Fruit fly (Drosophila melanogaster) whole organism, pupa: ENCODE measurements around the gene PpD3.
A peak's percentile ranks its signal among the peaks of the same experiment; 100 is the strongest.

ENCODE experiments used
- CG10348 ChIP-seq: fragments of 200-800 bp; sonication (Bioruptor generic); IDR thresholded peaks from 2 replicates; pipeline ENCODE4 v1.3.6; 2022; ENCODE audit warnings: missing biosample characterization, missing genetic modification characterization
- CG12605 ChIP-seq: fragments of 200-800 bp; sonication (Bioruptor generic); IDR thresholded peaks from 2 replicates; pipeline ENCODE4 v1.3.6; 2022; ENCODE audit warnings: missing biosample characterization, missing genetic modification characterization
- CG13204 ChIP-seq: fragments of 200-800 bp; sonication (Bioruptor generic); optimal IDR thresholded peaks from 2 replicates; lab custom pipeline; 2018; ENCODE audit warnings: missing biosample characterization, mild to moderate bottlenecking, missing genetic modification characterization, moderate library complexity
- CG14655 ChIP-seq: fragments of 200-800 bp; sonication (Bioruptor generic); optimal IDR thresholded peaks from 3 replicates; lab custom pipeline; 2017; ENCODE audit warnings: mild to moderate bottlenecking, missing biosample characterization, missing genetic modification reagents, missing genetic modification characterization
- CG15710 ChIP-seq: fragments of 200-800 bp; sonication (Bioruptor generic); optimal IDR thresholded peaks from 2 replicates; lab custom pipeline; 2018; ENCODE audit warnings: missing biosample characterization, mild to moderate bottlenecking, missing genetic modification characterization, moderate library complexity
- CG17806 ChIP-seq: fragments of 200-800 bp; sonication (Bioruptor generic); optimal IDR thresholded peaks from 2 replicates; lab custom pipeline; 2018; ENCODE audit warnings: missing biosample characterization, mild to moderate bottlenecking, missing genetic modification characterization, moderate library complexity
- CG32121 ChIP-seq: fragments of 200-800 bp; sonication (Bioruptor generic); IDR thresholded peaks from 2 replicates; pipeline ENCODE4 v1.3.6; 2022; ENCODE audit warnings: missing biosample characterization, missing genetic modification characterization
- CG34367 ChIP-seq: fragments of 200-800 bp; sonication (Bioruptor generic); optimal IDR thresholded peaks from 2 replicates; lab custom pipeline; 2018; ENCODE audit warnings: missing biosample characterization, mild to moderate bottlenecking, missing genetic modification characterization
- CG4496 ChIP-seq: fragments of 200-800 bp; sonication (Bioruptor generic); IDR thresholded peaks from 3 replicates; pipeline ENCODE4 v1.3.6; 2022; ENCODE audit warnings: missing biosample characterization, missing genetic modification characterization
- CG8159 ChIP-seq: fragments of 200-800 bp; sonication (Bioruptor generic); optimal IDR thresholded peaks from 3 replicates; lab custom pipeline; 2018; ENCODE audit warnings: missing biosample characterization, mild to moderate bottlenecking, missing genetic modification characterization, moderate library complexity
- CG8301 ChIP-seq: fragments of 200-800 bp; sonication (Bioruptor generic); optimal IDR thresholded peaks from 2 replicates; lab custom pipeline; 2018; ENCODE audit warnings: missing biosample characterization, mild to moderate bottlenecking, missing genetic modification characterization
- CG9948 ChIP-seq: fragments of 200-800 bp; sonication (Bioruptor generic); optimal IDR thresholded peaks from 2 replicates; lab custom pipeline; 2018; ENCODE audit warnings: missing biosample characterization, mild to moderate bottlenecking, missing genetic modification characterization, moderate library complexity
- D1 ChIP-seq: fragments of 200-800 bp; sonication (Bioruptor generic); optimal IDR thresholded peaks from 2 replicates; lab custom pipeline; 2018; ENCODE audit warnings: missing biosample characterization, mild to moderate bottlenecking, missing genetic modification characterization, moderate library complexity
- EcR ChIP-seq: fragments of 200-800 bp; sonication (Bioruptor generic); optimal IDR thresholded peaks from 3 replicates; lab custom pipeline; 2019; ENCODE audit warnings: missing biosample characterization, missing genetic modification characterization, mild to moderate bottlenecking, moderate library complexity, missing genetic modification reagents
- Ets98B ChIP-seq: fragments of 200-800 bp; sonication (Bioruptor generic); IDR thresholded peaks from 2 replicates; pipeline ENCODE4 v1.3.6; 2022; ENCODE audit warnings: missing biosample characterization, missing genetic modification characterization
- Pif1A ChIP-seq: fragments of 200-800 bp; sonication (Bioruptor generic); optimal IDR thresholded peaks from 3 replicates; lab custom pipeline; 2016; ENCODE audit warnings: missing biosample characterization, missing genetic modification characterization
- Pif1B ChIP-seq: fragments of 200-800 bp; sonication (Bioruptor generic); optimal IDR thresholded peaks from 3 replicates; lab custom pipeline; 2016; ENCODE audit warnings: missing biosample characterization, missing genetic modification characterization
- Snoo ChIP-seq: fragments of 200-800 bp; sonication (Bioruptor generic); optimal IDR thresholded peaks from 3 replicates; lab custom pipeline; 2017; ENCODE audit warnings: missing biosample characterization, mild to moderate bottlenecking, missing genetic modification characterization, inconsistent platforms
- fd96Ca ChIP-seq: fragments of 200-800 bp; sonication (Bioruptor generic); IDR thresholded peaks from 3 replicates; pipeline ENCODE4 v1.3.6; 2022; ENCODE audit warnings: missing biosample characterization, missing genetic modification characterization
- gl ChIP-seq: fragments of 200-800 bp; sonication (Bioruptor generic); optimal IDR thresholded peaks from 2 replicates; lab custom pipeline; 2018; ENCODE audit warnings: missing biosample characterization, mild to moderate bottlenecking, missing genetic modification characterization
- rn ChIP-seq: fragments of 200-800 bp; sonication (Bioruptor generic); IDR thresholded peaks from 2 replicates; pipeline ENCODE4 v1.3.6; 2022; ENCODE audit warnings: missing biosample characterization, missing genetic modification characterization

Gene PpD3

DNA sequence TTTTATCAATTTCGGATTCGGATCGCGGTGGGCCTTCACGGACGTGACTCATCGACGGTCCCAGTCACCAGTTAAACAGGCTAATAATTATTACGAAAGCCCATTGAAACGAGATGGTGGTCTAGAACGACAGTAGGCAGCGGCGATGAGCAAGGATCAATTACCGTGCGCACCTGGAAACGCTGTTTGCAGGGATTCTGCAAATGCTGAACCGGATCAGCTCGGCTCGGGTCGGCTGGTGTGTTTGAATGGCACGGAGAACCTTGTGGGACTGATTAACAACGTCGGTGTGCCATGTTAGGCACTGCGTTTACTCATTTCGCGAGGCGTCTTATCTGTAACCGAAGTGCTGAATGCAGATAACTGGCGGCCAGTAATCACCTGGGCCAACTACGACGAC is 26.5 kb downstream of the PpD3 start, which contains the start of gene Whamy:
Whamy (minus strand) TSS at position 273 of the 400 bp plus-strand sequence.
- TF ChIP-seq CG17806 (tag; lab: Kevin White, UChicago): no peak
- TF ChIP-seq CG13204 (GFP tag; lab: Kevin White, UChicago): no peak
- no peak for TF ChIP-seq CG10348
- no peak for TF ChIP-seq Pif1B
- no peak for TF ChIP-seq CG34367 (tag; lab: Kevin White, UChicago)

DNA sequence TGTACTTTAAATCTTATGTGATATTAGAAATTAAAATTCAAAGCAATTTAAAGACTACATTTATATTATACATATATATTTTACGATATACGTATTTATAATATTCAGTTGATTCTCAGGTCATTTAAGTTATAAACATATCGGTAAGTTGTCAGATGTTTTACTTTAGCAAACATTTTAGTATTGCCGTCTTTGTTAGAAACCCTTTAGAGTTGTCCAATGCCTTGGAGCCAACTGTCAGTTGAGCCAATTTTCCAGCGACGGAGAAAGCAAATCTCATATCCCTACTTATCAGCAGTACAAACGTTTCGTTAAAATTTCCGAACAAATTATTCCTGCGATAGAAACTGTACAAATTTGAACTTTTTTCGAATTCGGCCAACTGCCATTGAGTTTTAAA is 27.1 kb downstream of the PpD3 start, which contains the start of gene topi:
topi (plus strand) TSS at position 301 of the 400 bp plus-strand sequence.
- TF ChIP-seq CG14655 (GFP tag; lab: Kevin White, UChicago) (no peak), CG8301 (tag; lab: Kevin White, UChicago) (no peak), Ets98B (GFP tag; lab: Robert Waterston, UW) (no peak), CG10348 (no peak), gl (tag; lab: Kevin White, UChicago) (no peak), CG12605 (GFP tag; lab: Robert Waterston, UW) (no peak), CG34367 (tag; lab: Kevin White, UChicago) (no peak), CG13204 (GFP tag; lab: Kevin White, UChicago) (no peak), CG15710 (no peak), Snoo (tag; lab: Kevin White, UChicago) (no peak), Pif1B (no peak)

DNA sequence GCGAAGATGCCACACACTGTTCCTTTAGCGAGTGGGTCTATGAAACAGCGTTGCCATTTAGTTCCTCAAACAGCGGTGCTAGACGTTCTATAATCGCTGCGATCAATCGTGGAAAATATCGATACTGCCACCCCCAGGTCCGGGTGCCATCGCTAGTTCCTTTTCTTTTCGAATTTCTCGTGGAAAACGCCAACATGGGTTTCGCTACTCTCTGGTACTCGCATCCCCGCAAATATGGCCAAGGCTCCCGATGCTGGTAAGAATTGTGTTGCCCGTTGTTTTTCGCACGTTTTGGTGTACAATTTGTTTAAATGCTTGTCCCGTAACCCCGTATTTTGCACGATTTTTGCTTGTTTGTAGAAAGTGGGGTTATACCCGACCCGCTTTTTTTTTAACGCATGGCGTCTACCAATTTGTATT is 30.3 kb downstream of the PpD3 start, which contains the start of gene RpS29:
RpS29 (plus strand) TSS at position 102 of the 420 bp plus-strand sequence.
- peak; percentile 17 for TF ChIP-seq gl (tag; lab: Kevin White, UChicago)
- TF ChIP-seq CG8159 (tag; lab: Kevin White, UChicago): peak; percentile 41
- peak; percentile 30 for TF ChIP-seq CG34367 (tag; lab: Kevin White, UChicago)
- no peak for TF ChIP-seq D1
- TF ChIP-seq CG17806 (tag; lab: Kevin White, UChicago): no peak
- no peak for TF ChIP-seq Pif1B
- TF ChIP-seq CG32121 (GFP tag; lab: Robert Waterston, UW): peak; percentile 26; the same call in 1 of the 2 replicates
- peak; percentile 64 for TF ChIP-seq Snoo (tag; lab: Kevin White, UChicago)
- TF ChIP-seq CG8301 (tag; lab: Kevin White, UChicago): peak; percentile 16
- TF ChIP-seq CG15710: peak; percentile 17
- no peak for TF ChIP-seq CG10348
- TF ChIP-seq CG13204 (GFP tag; lab: Kevin White, UChicago): no peak
- peak; percentile 78; the same call in 2 of the 3 replicates for TF ChIP-seq CG4496 (GFP tag; lab: Robert Waterston, UW)
- peak; percentile 26; the same call in 1 of the 2 replicates for TF ChIP-seq CG12605 (GFP tag; lab: Robert Waterston, UW)
- peak; percentile 57 for TF ChIP-seq Ets98B (GFP tag; lab: Robert Waterston, UW)
- TF ChIP-seq EcR (GFP tag; lab: Kevin White, UChicago): peak; percentile 22
- TF ChIP-seq CG9948: no peak
- no peak for TF ChIP-seq Pif1A (GFP tag; lab: Kevin White, UChicago)
- TF ChIP-seq CG14655 (GFP tag; lab: Kevin White, UChicago): no peak
- TF ChIP-seq fd96Ca (GFP tag; lab: Robert Waterston, UW): peak; percentile 54; the same call in 1 of the 3 replicates
- peak; percentile 38; the same call in 1 of the 2 replicates for TF ChIP-seq rn (GFP tag; lab: Robert Waterston, UW)

DNA sequence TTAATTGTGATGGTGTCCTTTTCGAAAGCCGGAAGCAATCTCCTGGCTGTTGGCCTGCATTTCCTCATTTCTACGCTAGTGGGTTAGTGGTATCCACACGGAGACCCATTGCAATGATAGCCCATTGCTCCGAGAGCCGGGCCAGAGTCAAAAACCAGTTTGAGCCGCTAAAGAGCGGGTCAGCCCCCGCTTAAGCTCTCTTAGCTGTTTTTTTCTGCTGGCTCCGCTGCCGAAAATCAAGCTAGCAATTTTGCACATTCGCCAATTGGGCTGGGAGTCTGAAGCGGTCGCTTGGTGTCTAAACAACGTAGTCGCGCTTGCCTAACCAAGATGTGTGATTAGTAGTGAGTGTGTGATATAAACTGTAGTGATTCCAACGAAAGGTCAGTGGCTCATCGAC is 32.1 kb downstream of the PpD3 start, which contains the start of gene CG12947:
CG12947 (plus strand) TSS at position 301 of the 400 bp plus-strand sequence.
- TF ChIP-seq CG4496 (GFP tag; lab: Robert Waterston, UW) (peak; percentile 21; the same call in 1 of the 3 replicates), EcR (GFP tag; lab: Kevin White, UChicago) (peak; percentile 30), CG32121 (GFP tag; lab: Robert Waterston, UW) (0 out of 2 replicates have a peak, but pooled peaks have one; percentile 12), CG8159 (tag; lab: Kevin White, UChicago) (no peak)

DNA sequence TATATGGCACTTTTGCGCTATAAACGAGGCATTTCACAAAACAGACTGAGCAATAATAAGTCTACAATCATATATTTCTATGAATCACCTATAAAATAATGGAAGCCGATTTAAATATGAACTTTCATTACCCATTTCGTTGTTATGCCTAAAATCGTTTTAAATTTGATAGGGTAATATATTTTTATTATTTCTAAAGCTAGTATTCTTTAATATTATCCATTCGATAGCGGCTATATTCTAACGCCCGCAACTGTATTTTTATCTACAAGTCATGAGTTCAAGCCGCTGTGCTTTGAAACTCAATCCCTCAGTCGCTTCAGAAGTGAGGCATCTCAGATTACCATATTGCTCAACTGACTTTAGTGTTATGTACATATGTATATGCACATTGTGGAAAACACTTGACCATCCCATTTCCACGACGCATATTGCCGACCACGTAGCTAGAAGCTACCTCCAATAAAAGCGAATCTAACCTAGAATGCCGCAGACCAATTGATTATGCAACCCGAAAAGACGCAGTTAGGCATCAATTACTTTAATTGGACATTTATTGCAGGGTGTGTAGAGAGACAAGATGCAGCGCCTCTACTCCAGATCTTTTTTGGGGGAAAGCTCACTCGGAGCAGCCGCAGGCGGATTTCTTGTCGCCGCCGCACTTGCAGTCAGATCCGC is 35.7 kb downstream of the PpD3 start:
- TF ChIP-seq Pif1B (no peak), CG15710 (no peak), Pif1A (GFP tag; lab: Kevin White, UChicago) (no peak), CG32121 (GFP tag; lab: Robert Waterston, UW) (no peak), CG8301 (tag; lab: Kevin White, UChicago) (no peak), EcR (GFP tag; lab: Kevin White, UChicago) (peak; percentile 8), CG17806 (tag; lab: Kevin White, UChicago) (no peak), Ets98B (GFP tag; lab: Robert Waterston, UW) (no peak), CG8159 (tag; lab: Kevin White, UChicago) (peak; percentile 21), CG9948 (peak; percentile 3), CG14655 (GFP tag; lab: Kevin White, UChicago) (no peak), fd96Ca (GFP tag; lab: Robert Waterston, UW) (no peak), CG13204 (GFP tag; lab: Kevin White, UChicago) (no peak), CG34367 (tag; lab: Kevin White, UChicago) (no peak), rn (GFP tag; lab: Robert Waterston, UW) (no peak), CG4496 (GFP tag; lab: Robert Waterston, UW) (0 out of 3 replicates have a peak, but pooled peaks have one; percentile 21), Snoo (tag; lab: Kevin White, UChicago) (no peak), CG12605 (GFP tag; lab: Robert Waterston, UW) (no peak), CG10348 (no peak), gl (tag; lab: Kevin White, UChicago) (no peak), D1 (no peak)
